Worm (Caenorhabditis elegans) whole organism, L4 larva: ENCODE measurements around the gene dars-1.

Source experiments
- T26A8.4 ChIP-seq: fragments of 200-800 bp; sonication (Bioruptor generic); IDR thresholded peaks from 2 replicates; pipeline ENCODE4 v1.3.6; 2022; ENCODE audit warnings: missing genetic modification characterization, missing compliant biosample characterization
- ZK337.2 ChIP-seq: fragments of 200-800 bp; sonication (Bioruptor generic); IDR thresholded peaks from 2 replicates; pipeline ENCODE4 v1.3.6; 2022; ENCODE audit warnings: missing genetic modification reagents, missing genetic modification characterization, missing compliant biosample characterization
- ZK546.5 ChIP-seq, 2 experiments: sonication (generic microtip); optimal IDR thresholded peaks; 2 replicates each; lab custom pipeline; 2017; ENCODE audit warnings: missing biosample characterization in 2 of 2, missing genetic modification characterization in 2 of 2
- arid-1 ChIP-seq: fragments of 200-800 bp; sonication (Bioruptor generic); conservative IDR thresholded peaks from 2 replicates; pipeline ENCODE4 v1.3.6; 2022; ENCODE audit warnings: missing genetic modification reagents, missing genetic modification characterization, missing compliant biosample characterization
- ceh-20 ChIP-seq: fragments of 200-800 bp; sonication (Bioruptor generic); IDR thresholded peaks from 2 replicates; pipeline ENCODE4 v1.3.6; 2022; ENCODE audit warnings: missing genetic modification reagents, missing genetic modification characterization, missing compliant biosample characterization
- ceh-28 ChIP-seq: fragments of 150-350 bp; optimal IDR thresholded peaks from 2 replicates; lab custom pipeline; 2014; ENCODE audit warnings: missing biosample characterization, missing genetic modification reagents, missing genetic modification characterization
- ceh-44 ChIP-seq: fragments of 200-800 bp; sonication (Bioruptor generic); IDR thresholded peaks from 2 replicates; pipeline ENCODE4 v1.3.6; 2022; ENCODE audit warnings: missing genetic modification reagents, missing genetic modification characterization, missing compliant biosample characterization
- ceh-62 ChIP-seq: sonication (generic microtip); optimal IDR thresholded peaks from 2 replicates; lab custom pipeline; 2017; ENCODE audit warnings: missing biosample characterization, missing genetic modification characterization
- ceh-82 ChIP-seq: sonication (generic microtip); optimal IDR thresholded peaks from 2 replicates; lab custom pipeline; 2017; ENCODE audit warnings: missing biosample characterization, missing genetic modification characterization
- ces-1 ChIP-seq: fragments of 150-350 bp; sonication (generic microtip); optimal IDR thresholded peaks from 4 replicates; lab custom pipeline; 2014; ENCODE audit warnings: missing biosample characterization, missing genetic modification reagents, missing genetic modification characterization
- ctbp-1 ChIP-seq: fragments of 200-800 bp; sonication (Bioruptor generic); IDR thresholded peaks from 2 replicates; pipeline ENCODE4 v1.3.6; 2022; ENCODE audit warnings: missing genetic modification reagents, missing genetic modification characterization, missing compliant biosample characterization
- daf-16 ChIP-seq, 3 experiments: sonication (generic microtip); optimal IDR thresholded peaks; 2 replicates each; lab custom pipeline; 2016 to 2017; ENCODE audit warnings: missing genetic modification characterization in 3 of 3, missing genetic modification reagents in 3 of 3, mild to moderate bottlenecking in 2 of 3, missing compliant biosample characterization in 2 of 3, missing biosample characterization in 1 of 3, moderate library complexity in 1 of 3
- daf-19 ChIP-seq: fragments of 200-800 bp; sonication (Bioruptor generic); conservative IDR thresholded peaks from 2 replicates; pipeline ENCODE4 v1.3.6; 2022; ENCODE audit warnings: missing genetic modification characterization, missing compliant biosample characterization
- daf-8 ChIP-seq: fragments of 200-800 bp; sonication (Bioruptor generic); IDR thresholded peaks from 2 replicates; pipeline ENCODE4 v1.3.6; 2022; ENCODE audit warnings: missing genetic modification characterization, missing compliant biosample characterization
- dmd-6 ChIP-seq: fragments of 200-800 bp; sonication (Bioruptor generic); IDR thresholded peaks from 2 replicates; pipeline ENCODE4 v1.3.6; 2022; ENCODE audit warnings: missing genetic modification reagents, missing genetic modification characterization, missing compliant biosample characterization
- dpl-1 ChIP-seq: fragments of 150-350 bp; optimal IDR thresholded peaks from 2 replicates; lab custom pipeline; 2014; ENCODE audit warnings: missing biosample characterization, missing genetic modification reagents, missing genetic modification characterization
- duxl-1 ChIP-seq: sonication (generic microtip); optimal IDR thresholded peaks from 2 replicates; lab custom pipeline; 2016; ENCODE audit warnings: mild to moderate bottlenecking, missing genetic modification characterization, moderate library complexity, missing compliant biosample characterization; ENCODE audit not compliant: poor library complexity
- egl-27 ChIP-seq: sonication (generic microtip); optimal IDR thresholded peaks from 3 replicates; lab custom pipeline; 2017; ENCODE audit warnings: missing biosample characterization, missing genetic modification reagents, missing genetic modification characterization
- egl-43 ChIP-seq: fragments of 200-800 bp; sonication (Bioruptor generic); IDR thresholded peaks from 2 replicates; pipeline ENCODE4 v1.3.6; 2022; ENCODE audit warnings: missing genetic modification reagents, missing genetic modification characterization, missing compliant biosample characterization
- fos-1 ChIP-seq: fragments of 150-350 bp; optimal IDR thresholded peaks from 2 replicates; lab custom pipeline; 2014; ENCODE audit warnings: missing biosample characterization, missing genetic modification characterization
- gei-8 ChIP-seq: fragments of 200-800 bp; sonication (Bioruptor generic); optimal IDR thresholded peaks from 2 replicates; lab custom pipeline; 2018; ENCODE audit warnings: mild to moderate bottlenecking, missing genetic modification characterization, missing compliant biosample characterization
- hif-1 ChIP-seq, 2 experiments: sonication (generic microtip); optimal IDR thresholded peaks; 2 replicates each; lab custom pipeline; 2016 to 2017; ENCODE audit warnings: missing compliant biosample characterization in 2 of 2, missing genetic modification characterization in 2 of 2, missing genetic modification reagents in 2 of 2, missing genotype in 2 of 2, mild to moderate bottlenecking in 1 of 2
- hmg-1.1 ChIP-seq: fragments of 200-800 bp; sonication (Bioruptor generic); IDR thresholded peaks from 2 replicates; pipeline ENCODE4 v1.3.6; 2022; ENCODE audit warnings: missing genetic modification reagents, missing genetic modification characterization, missing compliant biosample characterization
- jun-1 ChIP-seq: fragments of 150-350 bp; optimal IDR thresholded peaks from 2 replicates; lab custom pipeline; 2014; ENCODE audit warnings: missing biosample characterization, missing genetic modification reagents, missing genetic modification characterization
- lin-1 ChIP-seq: fragments of 200-800 bp; sonication (Bioruptor generic); IDR thresholded peaks from 2 replicates; pipeline ENCODE4 v1.3.6; 2022; ENCODE audit warnings: missing genetic modification reagents, missing genetic modification characterization, missing compliant biosample characterization
- lin-15B ChIP-seq: fragments of 150-350 bp; sonication (generic microtip); optimal IDR thresholded peaks from 3 replicates; lab custom pipeline; 2014; ENCODE audit warnings: missing biosample characterization, missing genetic modification characterization
- lin-38 ChIP-seq: fragments of 200-800 bp; sonication (Bioruptor generic); IDR thresholded peaks from 2 replicates; pipeline ENCODE4 v1.3.6; 2022; ENCODE audit warnings: missing genetic modification reagents, missing genetic modification characterization, missing compliant biosample characterization
- lin-39 ChIP-seq: fragments of 150-350 bp; optimal IDR thresholded peaks from 2 replicates; lab custom pipeline; 2014; ENCODE audit warnings: missing biosample characterization, missing genetic modification reagents, missing genetic modification characterization
- madf-5 ChIP-seq, 2 experiments: fragments of 200-800 bp; sonication (Bioruptor generic); IDR thresholded peaks; 2 replicates each; pipeline ENCODE4 v1.3.6; 2022; ENCODE audit warnings: missing compliant biosample characterization in 2 of 2, missing genetic modification characterization in 2 of 2
- mdl-1 ChIP-seq, 2 experiments: fragments of 150-350 bp in 1 of 2; sonication (generic microtip) in 1 of 2; optimal IDR thresholded peaks; 2 replicates each; lab custom pipeline; 2014 to 2017; ENCODE audit warnings: missing biosample characterization in 2 of 2, missing genetic modification characterization in 2 of 2
- mdt-29 ChIP-seq: fragments of 200-800 bp; sonication (Bioruptor generic); IDR thresholded peaks from 2 replicates; pipeline ENCODE4 v1.3.6; 2022; ENCODE audit warnings: missing genetic modification reagents, missing genetic modification characterization, missing compliant biosample characterization
- mep-1 ChIP-seq: fragments of 150-350 bp; sonication (generic microtip); optimal IDR thresholded peaks from 3 replicates; lab custom pipeline; 2014; ENCODE audit warnings: missing biosample characterization, missing genetic modification characterization
- mxl-2 ChIP-seq: fragments of 200-800 bp; sonication (Bioruptor generic); conservative IDR thresholded peaks from 2 replicates; pipeline ENCODE4 v1.3.6; 2022; ENCODE audit warnings: missing genetic modification reagents, missing genetic modification characterization, missing compliant biosample characterization
- nhr-11 ChIP-seq: fragments of 150-350 bp; optimal IDR thresholded peaks from 2 replicates; lab custom pipeline; 2014; ENCODE audit warnings: missing biosample characterization, missing genetic modification characterization
- nhr-28 ChIP-seq: fragments of 150-350 bp; optimal IDR thresholded peaks from 2 replicates; lab custom pipeline; 2014; ENCODE audit warnings: missing biosample characterization, missing genetic modification characterization
- nhr-41 ChIP-seq: fragments of 200-800 bp; sonication (Bioruptor generic); IDR thresholded peaks from 2 replicates; pipeline ENCODE4 v1.3.6; 2022; ENCODE audit warnings: missing genetic modification reagents, missing genetic modification characterization, missing compliant biosample characterization
- nhr-6 ChIP-seq: fragments of 150-350 bp; optimal IDR thresholded peaks from 2 replicates; lab custom pipeline; 2014; ENCODE audit warnings: missing biosample characterization, missing genetic modification characterization
- nhr-76 ChIP-seq: fragments of 150-350 bp; optimal IDR thresholded peaks from 2 replicates; lab custom pipeline; 2014; ENCODE audit warnings: missing biosample characterization, missing genetic modification characterization
- php-3 ChIP-seq: fragments of 200-800 bp; sonication (Bioruptor generic); IDR thresholded peaks from 2 replicates; pipeline ENCODE4 v1.3.6; 2022; ENCODE audit warnings: missing genetic modification reagents, missing genetic modification characterization, missing compliant biosample characterization
- pqm-1 ChIP-seq: sonication (generic microtip); optimal IDR thresholded peaks from 2 replicates; lab custom pipeline; 2017; ENCODE audit warnings: missing biosample characterization, missing genetic modification characterization
- skn-1 ChIP-seq: fragments of 150-350 bp; optimal IDR thresholded peaks from 2 replicates; lab custom pipeline; 2014; ENCODE audit warnings: missing biosample characterization, missing genetic modification characterization
- snpc-4 ChIP-seq: fragments of 150-350 bp; optimal IDR thresholded peaks from 2 replicates; lab custom pipeline; 2014; ENCODE audit warnings: missing biosample characterization, missing genetic modification characterization
- unc-130 ChIP-seq: sonication (generic microtip); optimal IDR thresholded peaks from 2 replicates; lab custom pipeline; 2016; ENCODE audit warnings: missing genetic modification reagents, missing genetic modification characterization, missing compliant biosample characterization
- unc-39 ChIP-seq: sonication (generic microtip); optimal IDR thresholded peaks from 2 replicates; lab custom pipeline; 2017; ENCODE audit warnings: missing biosample characterization, missing genetic modification characterization
- unc-62 ChIP-seq, 3 experiments: fragments of 150-350 bp in 1 of 3; sonication (generic microtip); optimal IDR thresholded peaks in 2 of 3; peaks in 1 of 3; 1 replicate in 1 of 3; 2 replicates in 2 of 3; lab custom pipeline; 2014 to 2017; ENCODE audit warnings: missing biosample characterization in 3 of 3, missing genetic modification characterization in 3 of 3, missing genetic modification reagents in 3 of 3, missing genotype in 1 of 3
- zag-1 ChIP-seq: fragments of 150-350 bp; optimal IDR thresholded peaks from 2 replicates; lab custom pipeline; 2014; ENCODE audit warnings: missing biosample characterization, missing genetic modification characterization
- zfp-2 ChIP-seq: sonication (generic microtip); optimal IDR thresholded peaks from 2 replicates; lab custom pipeline; 2016; ENCODE audit warnings: mild to moderate bottlenecking, missing genetic modification characterization, missing compliant biosample characterization
- zip-11 ChIP-seq: fragments of 200-800 bp; sonication (Bioruptor generic); IDR thresholded peaks from 2 replicates; pipeline ENCODE4 v1.3.6; 2022; ENCODE audit warnings: missing genetic modification characterization, missing compliant biosample characterization
- zip-2 ChIP-seq: fragments of 150-350 bp; optimal IDR thresholded peaks from 2 replicates; lab custom pipeline; 2014; ENCODE audit warnings: missing biosample characterization, missing genetic modification characterization
- ztf-11 ChIP-seq: fragments of 150-350 bp; optimal IDR thresholded peaks from 2 replicates; lab custom pipeline; 2014; ENCODE audit warnings: missing biosample characterization, missing genetic modification characterization

Gene dars-1

ce11 chrIII:9455980-9456658, 34.9 kb downstream of the dars-1 start, which contains the start of the genes rheb-1 and spk-1 (continued):
- TF ChIP-seq fos-1 (tag; lab: Kevin White, UChicago), result peak; percentile 8
- no peak for TF ChIP-seq lin-15B
- TF ChIP-seq ctbp-1 (GFP tag; lab: Robert Waterston, UW), result peak; percentile 80
- no peak for TF ChIP-seq zip-2 (tag; lab: Kevin White, UChicago)
- TF ChIP-seq ces-1 (GFP tag; lab: Kevin White, UChicago), result no peak
- peak; percentile 29 to 83 for TF ChIP-seq hif-1 (tag; optimal IDR thresholded peaks at IDR 0.05; lab: Kevin White, UChicago)
- TF ChIP-seq jun-1, result no peak
- TF ChIP-seq mxl-2, result no peak
- peak; percentile 88 for TF ChIP-seq lin-1 (GFP tag; lab: Robert Waterston, UW)
- TF ChIP-seq arid-1 (GFP tag; lab: Robert Waterston, UW), result peak; percentile 85
- TF ChIP-seq gei-8 (GFP tag; lab: Kevin White, UChicago), result no peak
- no peak for TF ChIP-seq zip-11 (GFP tag; lab: Robert Waterston, UW)
- TF ChIP-seq nhr-41 (GFP tag; lab: Robert Waterston, UW), result 0 out of 2 replicates have a peak, but pooled peaks have one; percentile 22
- TF ChIP-seq nhr-76, result no peak
- no peak for TF ChIP-seq ceh-62 (tag; lab: Kevin White, UChicago)
- no peak for TF ChIP-seq unc-62 (GFP tag; optimal IDR thresholded peaks at IDR 0.05 in 1 of 2; lab: Kevin White, UChicago)
- TF ChIP-seq unc-62 (tag; optimal IDR thresholded peaks at IDR 0.05; lab: Kevin White, UChicago), result no peak
- peak; percentile 94 for TF ChIP-seq nhr-6 (tag; lab: Kevin White, UChicago)
- TF ChIP-seq php-3, result peak; percentile 88
- peak; percentile 21 to 95 for TF ChIP-seq ZK546.5 (tag; optimal IDR thresholded peaks at IDR 0.05; lab: Kevin White, UChicago)
- TF ChIP-seq lin-38 (GFP tag; lab: Robert Waterston, UW), result peak; percentile 86
- TF ChIP-seq hmg-1.1 (GFP tag; lab: Robert Waterston, UW), result peak; percentile 77; the same call in 1 of the 2 replicates
- peak; percentile 81 for TF ChIP-seq unc-130
- TF ChIP-seq pqm-1 (tag; lab: Kevin White, UChicago), result peak; percentile 53
- no peak for TF ChIP-seq ztf-11 (tag; lab: Kevin White, UChicago)
- peak; percentile 49 for TF ChIP-seq duxl-1 (tag; lab: Kevin White, UChicago)
- TF ChIP-seq mep-1 (tag; lab: Kevin White, UChicago), result peak; percentile 89
- no peak for TF ChIP-seq unc-39 (tag; lab: Kevin White, UChicago)
- TF ChIP-seq dmd-6 (GFP tag; lab: Robert Waterston, UW), result peak; percentile 97
- peak; percentile 93 for TF ChIP-seq zfp-2 (tag; lab: Kevin White, UChicago)
- TF ChIP-seq ceh-44, result 0 out of 2 replicates have a peak, but pooled peaks have one; percentile 43
- no peak for TF ChIP-seq daf-19 (GFP tag; lab: Robert Waterston, UW)
- no peak for TF ChIP-seq lin-39
- peak; percentile 90 for TF ChIP-seq nhr-28 (tag; lab: Kevin White, UChicago)
- no peak for TF ChIP-seq ceh-82 (tag; lab: Kevin White, UChicago)
- TF ChIP-seq daf-8 (GFP tag; lab: Robert Waterston, UW), result no peak
- TF ChIP-seq madf-5 (GFP tag; IDR thresholded peaks at IDR 0.05; lab: Robert Waterston, UW), result 0 out of 4 replicates have a peak, but pooled peaks of 1 of the 2 experiments have one; percentile 14
- TF ChIP-seq egl-43 (GFP tag; lab: Robert Waterston, UW), result peak; percentile 52; the same call in 1 of the 2 replicates
- peak; percentile 70 for TF ChIP-seq nhr-11 (tag; lab: Kevin White, UChicago)
- TF ChIP-seq zag-1 (tag; lab: Kevin White, UChicago), result no peak
- TF ChIP-seq ceh-28 (tag; lab: Kevin White, UChicago), result peak; percentile 63
- TF ChIP-seq dpl-1 (GFP tag; lab: Kevin White, UChicago), result peak; percentile 76
- TF ChIP-seq daf-16 (GFP tag; optimal IDR thresholded peaks at IDR 0.05; lab: Kevin White, UChicago), result peak; percentile 50 to 74
- TF ChIP-seq daf-16 (tag; optimal IDR thresholded peaks at IDR 0.05; lab: Kevin White, UChicago), result peak; percentile 94
- TF ChIP-seq skn-1 (tag; lab: Kevin White, UChicago), result no peak
- TF ChIP-seq ceh-20, result peak; percentile 91
- TF ChIP-seq mdl-1 (tag; optimal IDR thresholded peaks at IDR 0.05; lab: Kevin White, UChicago), result peak in 1 of 2 experiments; percentile 64
- no peak for TF ChIP-seq snpc-4 (tag; lab: Kevin White, UChicago)
- TF ChIP-seq egl-27 (tag; lab: Kevin White, UChicago), result no peak
- peak; percentile 69; the same call in 1 of the 2 replicates for TF ChIP-seq mdt-29
- TF ChIP-seq T26A8.4 (GFP tag; lab: Robert Waterston, UW), result peak; percentile 94
- TF ChIP-seq ZK337.2, result no peak
